Fruit fly (Drosophila melanogaster) whole organism, embryonic: ENCODE measurements around the gene CG4586.

Source experiments
- Aef1 ChIP-seq: fragments of 200-800 bp; sonication (Bioruptor generic); IDR thresholded peaks from 3 replicates; pipeline ENCODE4 v1.3.6; 2022; ENCODE audit warnings: missing biosample characterization, missing genetic modification characterization
- B-H2 ChIP-seq: fragments of 200-800 bp; sonication (Bioruptor generic); optimal IDR thresholded peaks from 2 replicates; lab custom pipeline; 2018; ENCODE audit warnings: missing biosample characterization, mild to moderate bottlenecking, missing genetic modification characterization
- Bdp1 ChIP-seq: fragments of 200-800 bp; sonication (Bioruptor generic); optimal IDR thresholded peaks from 3 replicates; lab custom pipeline; 2016; ENCODE audit warnings: missing biosample characterization, missing genetic modification characterization
- CG10321 ChIP-seq: fragments of 200-800 bp; sonication (Bioruptor generic); IDR thresholded peaks from 2 replicates; pipeline ENCODE4 v1.3.6; 2022; ENCODE audit warnings: missing biosample characterization, missing genetic modification characterization
- CG10431 ChIP-seq: fragments of 200-800 bp; sonication (Bioruptor generic); optimal IDR thresholded peaks from 3 replicates; lab custom pipeline; 2018; ENCODE audit warnings: missing biosample characterization, mild to moderate bottlenecking, missing genetic modification characterization
- CG12219 ChIP-seq: fragments of 200-800 bp; sonication (Bioruptor generic); optimal IDR thresholded peaks from 3 replicates; lab custom pipeline; 2018; ENCODE audit warnings: missing biosample characterization, mild to moderate bottlenecking, missing genetic modification characterization
- CG14441 ChIP-seq: fragments of 200-800 bp; sonication (Bioruptor generic); IDR thresholded peaks from 2 replicates; pipeline ENCODE4 v1.3.6; 2022; ENCODE audit warnings: missing biosample characterization, missing genetic modification characterization
- CG15479 ChIP-seq: fragments of 200-800 bp; sonication (Bioruptor generic); optimal IDR thresholded peaks from 3 replicates; lab custom pipeline; 2019; ENCODE audit warnings: missing biosample characterization, mild to moderate bottlenecking, missing genetic modification characterization, moderate library complexity
- CG15601 ChIP-seq: fragments of 200-800 bp; sonication (Bioruptor generic); optimal IDR thresholded peaks from 3 replicates; lab custom pipeline; 2019; ENCODE audit warnings: missing biosample characterization, mild to moderate bottlenecking, missing genetic modification characterization, moderate library complexity
- CG1602 ChIP-seq: fragments of 200-800 bp; sonication (Bioruptor generic); optimal IDR thresholded peaks from 3 replicates; lab custom pipeline; 2016; ENCODE audit warnings: missing biosample characterization, missing genetic modification characterization
- CG1603 ChIP-seq: fragments of 200-800 bp; sonication (Bioruptor generic); optimal IDR thresholded peaks from 2 replicates; lab custom pipeline; 2019; ENCODE audit warnings: missing biosample characterization, mild to moderate bottlenecking, missing genetic modification characterization, moderate library complexity
- CG2129 ChIP-seq: fragments of 200-800 bp; sonication (Bioruptor generic); IDR thresholded peaks from 2 replicates; pipeline ENCODE4 v1.3.6; 2022; ENCODE audit warnings: missing biosample characterization, missing genetic modification characterization; ENCODE audit not compliant: partially characterized antibody
- CG2199 ChIP-seq: fragments of 200-800 bp; sonication (Bioruptor generic); IDR thresholded peaks from 3 replicates; pipeline ENCODE4 v1.3.6; 2022; ENCODE audit warnings: missing biosample characterization, missing genetic modification characterization
- CG2202 ChIP-seq: fragments of 200-800 bp; sonication (Bioruptor generic); optimal IDR thresholded peaks from 2 replicates; lab custom pipeline; 2018; ENCODE audit warnings: missing biosample characterization, mild to moderate bottlenecking, missing genetic modification characterization
- CG3407 ChIP-seq: fragments of 200-800 bp; sonication (Bioruptor generic); optimal IDR thresholded peaks from 2 replicates; lab custom pipeline; 2018; ENCODE audit warnings: missing biosample characterization, mild to moderate bottlenecking, missing genetic modification characterization
- CG3726 ChIP-seq: fragments of 200-800 bp; sonication (Bioruptor generic); IDR thresholded peaks from 3 replicates; pipeline ENCODE4, ENCODE4 v1.3.6; 2022; ENCODE audit warnings: missing biosample characterization, missing genetic modification characterization
- CG3838 ChIP-seq: fragments of 200-800 bp; sonication (Bioruptor generic); optimal IDR thresholded peaks from 3 replicates; lab custom pipeline; 2016; ENCODE audit warnings: missing biosample characterization, missing genetic modification characterization
- CG43689 ChIP-seq: fragments of 200-800 bp; sonication (Bioruptor generic); IDR thresholded peaks from 2 replicates; pipeline ENCODE4 v1.3.6; 2022; ENCODE audit warnings: missing biosample characterization, missing genetic modification characterization
- CG7745 ChIP-seq: fragments of 200-800 bp; sonication (Bioruptor generic); optimal IDR thresholded peaks from 2 replicates; lab custom pipeline; 2018; ENCODE audit warnings: missing biosample characterization, mild to moderate bottlenecking, missing genetic modification characterization, moderate library complexity
- CG8290 ChIP-seq, 3 experiments: fragments of 200-800 bp; sonication (Bioruptor generic); optimal IDR thresholded peaks; 2 replicates each; lab custom pipeline; 2016 to 2019; ENCODE audit warnings: missing biosample characterization in 3 of 3, missing genetic modification characterization in 3 of 3, mild to moderate bottlenecking in 2 of 3, moderate library complexity in 1 of 3
- CrebB ChIP-seq: fragments of 200-800 bp; sonication (Bioruptor generic); optimal IDR thresholded peaks from 3 replicates; lab custom pipeline; 2018; ENCODE audit warnings: missing biosample characterization, mild to moderate bottlenecking, missing genetic modification characterization
- Dip3 ChIP-seq: fragments of 200-800 bp; sonication (Bioruptor generic); optimal IDR thresholded peaks from 3 replicates; lab custom pipeline; 2016; ENCODE audit warnings: missing biosample characterization, missing genetic modification characterization
- E2f2 ChIP-seq: fragments of 200-800 bp; sonication (Bioruptor generic); IDR thresholded peaks from 2 replicates; pipeline ENCODE4 v1.3.6; 2022; ENCODE audit warnings: missing biosample characterization, missing genetic modification characterization
- Ets65A ChIP-seq: fragments of 200-800 bp; sonication (Bioruptor generic); peaks from one replicate; lab custom pipeline; 2016; ENCODE audit warnings: missing biosample characterization, missing genetic modification characterization
- HLH3B ChIP-seq: fragments of 200-800 bp; sonication (Bioruptor generic); IDR thresholded peaks from 2 replicates; pipeline ENCODE4 v1.3.6; 2022; ENCODE audit warnings: missing biosample characterization, missing genetic modification characterization
- Hr39 ChIP-seq: fragments of >200 bp; optimal IDR thresholded peaks from 2 replicates; lab custom pipeline; 2017
- Jarid2 ChIP-seq: fragments of 200-800 bp; sonication (Bioruptor generic); optimal IDR thresholded peaks from 3 replicates; lab custom pipeline; 2017; ENCODE audit warnings: mild to moderate bottlenecking, missing biosample characterization, missing genetic modification reagents, missing genetic modification characterization
- Kr ChIP-seq: fragments of 200-800 bp; sonication (Bioruptor generic); optimal IDR thresholded peaks from 2 replicates; lab custom pipeline; 2017; ENCODE audit warnings: missing biosample characterization, mild to moderate bottlenecking, missing genetic modification characterization
- Med ChIP-seq: fragments of 200-800 bp; sonication (Bioruptor generic); peaks from one replicate; lab custom pipeline; 2016; ENCODE audit warnings: missing biosample characterization, missing genetic modification characterization, mild to moderate bottlenecking, inconsistent platforms, moderate library complexity
- Mes4 ChIP-seq: fragments of 200-800 bp; sonication (Bioruptor generic); optimal IDR thresholded peaks from 2 replicates; lab custom pipeline; 2016; ENCODE audit warnings: missing biosample characterization, missing genetic modification characterization
- Mrtf ChIP-seq: fragments of 200-800 bp; sonication (Bioruptor generic); IDR thresholded peaks from 3 replicates; pipeline ENCODE4 v1.3.6; 2022; ENCODE audit warnings: missing biosample characterization, missing genetic modification characterization
- Xrp1 ChIP-seq: fragments of 200-800 bp; sonication (Bioruptor generic); IDR thresholded peaks from 2 replicates; pipeline ENCODE4 v1.3.6; 2022; ENCODE audit warnings: missing biosample characterization, missing genetic modification characterization
- ac ChIP-seq: fragments of 200-800 bp; sonication (Bioruptor generic); optimal IDR thresholded peaks from 3 replicates; lab custom pipeline; 2017; ENCODE audit warnings: missing biosample characterization, mild to moderate bottlenecking, missing genetic modification characterization
- bsh ChIP-seq, 2 experiments: fragments of 200-800 bp; sonication (Bioruptor generic); optimal IDR thresholded peaks; 2 replicates each; lab custom pipeline; 2017 to 2018; ENCODE audit warnings: mild to moderate bottlenecking in 2 of 2, missing biosample characterization in 2 of 2, missing genetic modification characterization in 2 of 2, moderate library complexity in 1 of 2
- cas ChIP-seq: fragments of 200-800 bp; sonication (Bioruptor generic); IDR thresholded peaks from 2 replicates; pipeline ENCODE4 v1.3.6; 2022; ENCODE audit warnings: missing biosample characterization, missing genetic modification characterization
- ci ChIP-seq: fragments of 200-800 bp; sonication (Bioruptor generic); IDR thresholded peaks from 3 replicates; pipeline ENCODE4 v1.3.6; 2022; ENCODE audit warnings: missing biosample characterization, missing genetic modification characterization
- gcm ChIP-seq: fragments of 200-800 bp; sonication (Bioruptor generic); optimal IDR thresholded peaks from 2 replicates; lab custom pipeline; 2019; ENCODE audit warnings: missing biosample characterization, mild to moderate bottlenecking, missing genetic modification characterization, moderate library complexity
- gem ChIP-seq: fragments of 200-800 bp; sonication (Bioruptor generic); optimal IDR thresholded peaks from 2 replicates; lab custom pipeline; 2019; ENCODE audit warnings: missing biosample characterization, mild to moderate bottlenecking, missing genetic modification characterization, moderate library complexity
- her ChIP-seq: fragments of 200-800 bp; sonication (Bioruptor generic); optimal IDR thresholded peaks from 2 replicates; lab custom pipeline; 2016; ENCODE audit warnings: missing biosample characterization, missing genetic modification characterization
- lab ChIP-seq: fragments of 200-800 bp; sonication (Bioruptor generic); optimal IDR thresholded peaks from 3 replicates; lab custom pipeline; 2017; ENCODE audit warnings: missing biosample characterization, missing genetic modification characterization, mild to moderate bottlenecking, moderate library complexity, missing genetic modification reagents
- nmo ChIP-seq: fragments of 200-800 bp; sonication (Bioruptor generic); optimal IDR thresholded peaks from 2 replicates; lab custom pipeline; 2018; ENCODE audit warnings: missing biosample characterization, mild to moderate bottlenecking, missing genetic modification characterization, moderate library complexity
- sima ChIP-seq: fragments of 200-800 bp; sonication (Bioruptor generic); optimal IDR thresholded peaks from 2 replicates; lab custom pipeline; 2016; ENCODE audit warnings: missing biosample characterization, missing genetic modification characterization
- sna ChIP-seq: fragments of 200-800 bp; sonication (Bioruptor generic); IDR thresholded peaks from 2 replicates; pipeline ENCODE4 v1.3.6; 2022; ENCODE audit warnings: missing biosample characterization, missing genetic modification characterization; ENCODE audit not compliant: partially characterized antibody
- twi ChIP-seq: fragments of 200-800 bp; optimal IDR thresholded peaks from 2 replicates; lab custom pipeline; 2019; ENCODE audit warnings: missing biosample characterization, mild to moderate bottlenecking, missing genetic modification characterization, moderate library complexity
- wek ChIP-seq: fragments of 200-800 bp; sonication (Bioruptor generic); optimal IDR thresholded peaks from 3 replicates; lab custom pipeline; 2018; ENCODE audit warnings: missing biosample characterization, mild to moderate bottlenecking, missing genetic modification characterization, moderate library complexity

The CG4586 gene

dm6 chrX:6929086-6929485 is 40.6 kb upstream of the CG4586 start:
- TF ChIP-seq B-H2 (no peak), Hr39 (lab: Kevin White, UChicago) (peak; percentile 93)

dm6 chrX:6933749-6934148 is 36.0 kb upstream of the CG4586 start:
- TF ChIP-seq CG43689 (GFP tag; lab: Robert Waterston, UW) (no peak), Hr39 (lab: Kevin White, UChicago) (peak; percentile 39)

- TF ChIP-seq CG10431 (GFP tag; lab: Kevin White, UChicago) (no peak), Hr39 (lab: Kevin White, UChicago) (peak; percentile 82), her (GFP tag; lab: Kevin White, UChicago) (no peak), gcm (no peak), E2f2 (GFP tag; lab: Robert Waterston, UW) (no peak), lab (GFP tag; lab: Kevin White, UChicago) (no peak), Xrp1 (GFP tag; lab: Robert Waterston, UW) (no peak), CG15479 (no peak)
These were observed 32.8 kb upstream of the CG4586 start for dm6 chrX:6936884-6937283.

- no peak for TF ChIP-seq ci
- no peak for TF ChIP-seq CG3838 (GFP tag; lab: Kevin White, UChicago)
- TF ChIP-seq CG2129 (GFP tag; lab: Robert Waterston, UW): no peak
- TF ChIP-seq Mrtf: no peak
- TF ChIP-seq CG10431 (GFP tag; lab: Kevin White, UChicago): no peak
- TF ChIP-seq CG3726 (GFP tag; lab: Robert Waterston, UW): no peak
- no peak for TF ChIP-seq nmo (GFP tag; lab: Kevin White, UChicago)
- TF ChIP-seq gem (tag; lab: Kevin White, UChicago): peak; percentile 14
- peak; percentile 82 for TF ChIP-seq twi (tag; lab: Kevin White, UChicago)
- peak; percentile 13 for TF ChIP-seq CG15601 (tag; lab: Kevin White, UChicago)
- TF ChIP-seq wek: peak; percentile 45
- TF ChIP-seq Jarid2 (GFP tag; lab: Kevin White, UChicago): no peak
- no peak for TF ChIP-seq CG10321 (GFP tag; lab: Robert Waterston, UW)
- no peak for TF ChIP-seq CG3407
- peak; percentile 47 for TF ChIP-seq CG1603 (tag; lab: Kevin White, UChicago)
- peak; percentile 25 for TF ChIP-seq Med (GFP tag; lab: Kevin White, UChicago)
- TF ChIP-seq CG12219 (GFP tag; lab: Kevin White, UChicago): no peak
- no peak for TF ChIP-seq CG2199 (GFP tag; lab: Robert Waterston, UW)
- peak; percentile 20 for TF ChIP-seq CrebB (tag; lab: Kevin White, UChicago)
- peak; percentile 83 for TF ChIP-seq CG15479
- TF ChIP-seq Kr (GFP tag; lab: Kevin White, UChicago): peak; percentile 93
- no peak for TF ChIP-seq CG14441 (GFP tag; lab: Robert Waterston, UW)
- TF ChIP-seq Bdp1 (GFP tag; lab: Kevin White, UChicago): no peak
- no peak for TF ChIP-seq Aef1 (GFP tag; lab: Robert Waterston, UW)
- TF ChIP-seq CG8290 (GFP tag; optimal IDR thresholded peaks at IDR 0.05; lab: Kevin White, UChicago): no peak
- TF ChIP-seq CG8290 (tag; optimal IDR thresholded peaks at IDR 0.05; lab: Kevin White, UChicago): no peak
- no peak for TF ChIP-seq sima (GFP tag; lab: Kevin White, UChicago)
- peak; percentile 70 for TF ChIP-seq ac (GFP tag; lab: Kevin White, UChicago)
- TF ChIP-seq Ets65A (GFP tag; lab: Kevin White, UChicago): peak; percentile 86
- TF ChIP-seq CG2202: peak; percentile 54
- no peak for TF ChIP-seq HLH3B (GFP tag; lab: Robert Waterston, UW)
- no peak for TF ChIP-seq her (GFP tag; lab: Kevin White, UChicago)
- TF ChIP-seq cas: no peak
- TF ChIP-seq CG7745 (tag; lab: Kevin White, UChicago): peak; percentile 6
- TF ChIP-seq CG1602 (GFP tag; lab: Kevin White, UChicago): no peak
- TF ChIP-seq Mes4 (GFP tag; lab: Kevin White, UChicago): peak; percentile 12
- no peak for TF ChIP-seq sna (GFP tag; lab: Robert Waterston, UW)
- TF ChIP-seq Dip3 (GFP tag; lab: Kevin White, UChicago): no peak
- peak in 1 of 2 experiments; percentile 47 for TF ChIP-seq bsh (GFP tag; optimal IDR thresholded peaks at IDR 0.05; lab: Kevin White, UChicago)
These were observed 32.3 kb upstream of the CG4586 start for dm6 chrX:6937417-6937816.
